Worm (Caenorhabditis elegans): Measurements from ENCODE around the gene T08G2.2.

Gene T08G2.2

DNA sequence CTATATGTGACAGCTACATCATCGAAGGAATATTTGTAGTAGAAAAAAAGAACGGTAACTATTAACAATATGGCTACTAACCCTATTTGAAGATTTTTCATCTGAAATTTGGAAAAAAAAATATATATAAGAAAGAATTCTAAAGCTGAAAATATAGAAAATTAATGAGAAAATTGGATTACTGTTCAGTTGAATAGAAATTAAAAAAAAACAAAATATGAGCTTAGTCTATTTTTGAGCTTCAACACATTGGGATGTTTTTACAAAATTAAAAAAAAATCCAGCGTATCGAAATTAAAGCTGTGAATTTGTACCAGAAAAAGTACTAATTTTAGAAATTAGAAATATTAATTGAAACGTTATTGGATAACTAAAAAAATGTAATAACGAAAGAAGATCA, at the start of gene T08G2.2:
T08G2.2 (minus strand) TSS at position 101 of the 400 bp plus-strand sequence.
- TF ChIP-seq blmp-1 (tag; optimal IDR thresholded peaks at IDR 0.05) (no peak), mep-1 (tag; optimal IDR thresholded peaks at IDR 0.05) (no peak), pha-4 (tag; optimal IDR thresholded peaks at IDR 0.05) (no peak), cnd-1 (tag; optimal IDR thresholded peaks at IDR 0.05) (no peak), tbx-8 (GFP tag; optimal IDR thresholded peaks at IDR 0.05) (no peak), sem-2 (GFP tag; optimal IDR thresholded peaks at IDR 0.05) (no peak), nhr-28 (tag; optimal IDR thresholded peaks at IDR 0.05) (no peak), nhr-12 (tag; optimal IDR thresholded peaks at IDR 0.05) (no peak), nhr-2 (tag; optimal IDR thresholded peaks at IDR 0.05) (no peak), ztf-11 (tag; optimal IDR thresholded peaks at IDR 0.05) (no peak), bed-3 (GFP tag; optimal IDR thresholded peaks at IDR 0.05) (no peak)

DNA sequence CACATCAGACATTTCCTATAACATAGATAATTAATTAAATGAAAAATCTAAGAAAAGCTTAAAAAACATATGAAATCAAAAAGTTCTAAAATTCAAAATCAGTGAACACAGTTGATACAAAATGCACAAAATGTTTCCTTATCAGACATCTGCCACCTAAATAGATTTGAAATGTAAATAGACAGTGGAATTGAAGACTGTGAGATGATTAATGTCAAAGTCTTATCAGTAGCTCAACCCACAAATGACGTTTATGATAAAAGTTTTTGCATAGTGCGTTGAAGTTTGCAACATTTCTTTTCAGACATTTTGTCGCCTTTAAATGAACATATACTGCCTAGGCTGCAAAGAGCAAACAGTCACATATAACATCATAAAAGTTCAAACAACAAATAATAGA, 47.6 kb upstream of the T08G2.2 start, which contains the start of gene Y40C7B.4:
Y40C7B.4 (minus strand) TSS at position 19 of the 400 bp plus-strand sequence.
- no peak for TF ChIP-seq cnd-1 (tag; optimal IDR thresholded peaks at IDR 0.05)
- TF ChIP-seq nhr-237 (tag; optimal IDR thresholded peaks at IDR 0.05): no peak
- no peak for TF ChIP-seq pha-4 (tag; optimal IDR thresholded peaks at IDR 0.05)
- TF ChIP-seq nhr-28 (tag; optimal IDR thresholded peaks at IDR 0.05): no peak
- no peak for TF ChIP-seq sptf-1 (tag; optimal IDR thresholded peaks at IDR 0.05)
- TF ChIP-seq flh-1 (GFP tag; optimal IDR thresholded peaks at IDR 0.05): no peak

DNA sequence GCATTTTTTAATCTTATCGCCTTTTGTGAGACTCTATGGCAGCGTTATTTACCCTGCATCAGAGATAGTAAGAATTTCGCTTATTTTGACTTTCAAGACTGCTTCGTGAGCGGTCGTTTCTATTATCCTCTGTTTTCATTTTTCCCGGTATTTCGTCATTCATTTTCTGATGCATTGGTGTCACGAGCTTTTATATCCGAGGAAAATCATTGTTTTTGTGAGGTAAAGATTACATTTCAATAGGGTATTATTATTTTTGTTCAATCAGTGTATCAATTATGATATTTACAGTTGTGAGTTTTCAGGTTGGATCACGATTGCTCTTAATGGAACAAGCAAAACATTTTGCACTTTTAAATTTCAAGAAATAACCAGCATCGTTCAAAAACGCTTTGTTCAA, 38.1 kb upstream of the T08G2.2 start:
- TF ChIP-seq ham-2 (GFP tag; optimal IDR thresholded peaks at IDR 0.05): no peak
- no peak for TF ChIP-seq mab-5 (tag; optimal IDR thresholded peaks at IDR 0.05)
- TF ChIP-seq mls-2 (tag; optimal IDR thresholded peaks at IDR 0.05): no peak

DNA sequence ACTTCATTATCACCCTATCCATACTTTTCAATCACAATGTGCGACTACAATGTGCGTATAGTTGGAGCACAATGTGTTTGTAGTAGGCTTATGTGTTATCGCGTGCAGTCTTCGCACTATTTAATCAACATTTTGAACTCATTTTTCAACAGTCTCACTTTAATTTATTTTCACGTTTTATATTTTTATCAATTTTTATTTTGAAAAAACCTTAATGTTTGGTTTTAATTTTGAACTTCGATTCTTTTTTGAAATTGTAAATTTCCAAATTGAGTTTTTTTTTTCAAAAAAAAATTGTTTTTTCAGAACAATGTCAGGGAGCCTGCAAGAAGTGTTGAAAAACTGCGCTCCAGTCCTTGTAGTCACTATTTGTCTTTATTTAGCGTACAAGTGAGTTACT, 33.9 kb upstream of the T08G2.2 start, which contains the start of gene T25G12.13:
T25G12.13 (plus strand) TSS at position 301 of the 400 bp plus-strand sequence.
- TF ChIP-seq sptf-1 (tag; optimal IDR thresholded peaks at IDR 0.05) (no peak), cnd-1 (tag; optimal IDR thresholded peaks at IDR 0.05) (no peak), ces-1 (GFP tag; optimal IDR thresholded peaks at IDR 0.05) (no peak), mep-1 (tag; optimal IDR thresholded peaks at IDR 0.05) (no peak), unc-39 (tag; optimal IDR thresholded peaks at IDR 0.05) (no peak), mls-2 (tag; optimal IDR thresholded peaks at IDR 0.05) (no peak), unc-120 (tag; optimal IDR thresholded peaks at IDR 0.05; ENCODE audit: poor library complexity, severe bottlenecking) (no peak), nhr-2 (tag; optimal IDR thresholded peaks at IDR 0.05) (no peak), bed-3 (GFP tag; optimal IDR thresholded peaks at IDR 0.05) (no peak), zip-8 (tag; optimal IDR thresholded peaks at IDR 0.05) (no peak), lsy-2 (tag; optimal IDR thresholded peaks at IDR 0.05) (no peak), hlh-1 (tag; optimal IDR thresholded peaks at IDR 0.05) (no peak), snpc-4 (tag; optimal IDR thresholded peaks at IDR 0.05) (no peak), elt-3 (tag; optimal IDR thresholded peaks at IDR 0.05) (no peak), nhr-28 (tag; optimal IDR thresholded peaks at IDR 0.05) (no peak), blmp-1 (tag; optimal IDR thresholded peaks at IDR 0.05) (no peak), lin-13 (tag; optimal IDR thresholded peaks at IDR 0.05) (no peak)

DNA sequence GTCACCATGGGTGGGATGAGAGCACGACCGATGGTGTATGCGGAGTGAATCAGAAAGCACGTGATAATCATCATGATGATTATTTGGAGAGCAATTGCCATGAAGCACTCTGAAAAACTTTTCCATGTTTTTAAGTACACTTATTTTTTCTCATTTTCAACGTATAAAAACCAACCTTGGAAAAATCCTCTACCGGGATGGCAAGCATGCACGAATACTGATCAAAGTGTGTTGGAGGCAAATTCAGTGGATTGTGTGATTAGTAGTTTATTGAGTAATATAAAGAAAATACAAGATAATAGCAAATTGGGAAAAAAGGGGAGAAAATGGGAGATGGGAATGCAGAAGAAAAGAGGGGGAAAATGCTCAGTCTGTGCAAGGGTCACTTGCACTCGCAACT, 28.3 kb upstream of the T08G2.2 start, which contains the start of gene T25G12.11:
T25G12.11 (minus strand) TSS at position 101 of the 400 bp plus-strand sequence.
- TF ChIP-seq ceh-43 (GFP tag; optimal IDR thresholded peaks at IDR 0.05) (no peak), sptf-1 (tag; optimal IDR thresholded peaks at IDR 0.05) (no peak), pha-4 (tag; optimal IDR thresholded peaks at IDR 0.05) (no peak), lin-32 (GFP tag; optimal IDR thresholded peaks at IDR 0.05) (no peak), ceh-39 (tag; optimal IDR thresholded peaks at IDR 0.05) (no peak), elt-3 (tag; optimal IDR thresholded peaks at IDR 0.05) (no peak), mep-1 (tag; optimal IDR thresholded peaks at IDR 0.05) (no peak), nhr-237 (tag; optimal IDR thresholded peaks at IDR 0.05) (no peak), blmp-1 (tag; optimal IDR thresholded peaks at IDR 0.05) (no peak), elt-1 (tag; optimal IDR thresholded peaks at IDR 0.05; ENCODE audit: borderline replicate concordance, insufficient read depth) (no peak), drap-1 (GFP tag; optimal IDR thresholded peaks at IDR 0.05) (no peak), unc-120 (tag; optimal IDR thresholded peaks at IDR 0.05; ENCODE audit: poor library complexity, severe bottlenecking) (no peak), tbx-8 (GFP tag; optimal IDR thresholded peaks at IDR 0.05) (no peak), lin-13 (tag; optimal IDR thresholded peaks at IDR 0.05) (no peak), zip-8 (tag; optimal IDR thresholded peaks at IDR 0.05) (no peak), ztf-11 (tag; optimal IDR thresholded peaks at IDR 0.05) (no peak), unc-39 (tag; optimal IDR thresholded peaks at IDR 0.05) (no peak)

All from whole organism, mixed stage, embryonic.